Worm (Caenorhabditis elegans): ENCODE results near the gene F22D3.4.

The F22D3.4 gene

DNA sequence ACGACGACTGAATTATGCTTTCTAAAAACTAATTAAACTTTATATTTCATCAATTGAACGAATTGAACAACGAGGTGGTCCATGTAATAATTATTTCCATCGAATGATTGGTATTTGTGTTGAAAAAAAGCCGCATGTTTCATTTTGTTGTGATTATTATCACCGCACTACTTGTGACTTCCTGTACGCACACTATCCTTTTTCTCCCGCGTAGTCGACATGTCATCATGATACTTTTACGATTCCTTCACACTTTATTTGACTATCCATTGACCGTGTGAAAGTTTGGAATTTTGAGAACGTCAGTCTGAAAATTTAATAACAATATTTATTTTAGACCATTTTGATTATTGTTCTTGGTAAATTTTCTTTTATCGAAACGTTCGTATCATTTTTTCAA is at the start of gene F22D3.4:
Gene F22D3.4, minus strand, starts transcription at position 1 of the 400 bp plus-strand sequence.
- TF ChIP-seq W03F9.2 (tag; optimal IDR thresholded peaks at IDR 0.05) (no peak), dao-5 (tag; optimal IDR thresholded peaks at IDR 0.05) (no peak), him-1 (tag; optimal IDR thresholded peaks at IDR 0.05) (no peak)

- TF ChIP-seq dao-5 (tag; optimal IDR thresholded peaks at IDR 0.05) (no peak), W03F9.2 (tag; optimal IDR thresholded peaks at IDR 0.05) (no peak), him-1 (tag; optimal IDR thresholded peaks at IDR 0.05) (no peak)
Measured at ce11 chrII:6975725-6976124, 48.3 kb upstream of the F22D3.4 start.

ce11 chrII:6974011-6974410 is 46.6 kb upstream of the F22D3.4 start:
- no peak for TF ChIP-seq dao-5 (tag; optimal IDR thresholded peaks at IDR 0.05)
- no peak for TF ChIP-seq him-1 (tag; optimal IDR thresholded peaks at IDR 0.05)
- TF ChIP-seq W03F9.2 (tag; optimal IDR thresholded peaks at IDR 0.05), result peak; percentile 24

ce11 chrII:6973501-6973900 is 46.1 kb upstream of the F22D3.4 start, which contains the start of gene sod-1:
sod-1 (minus strand) TSS chrII:6973887.
- TF ChIP-seq him-1 (tag; optimal IDR thresholded peaks at IDR 0.05), result no peak
- TF ChIP-seq W03F9.2 (tag; optimal IDR thresholded peaks at IDR 0.05), result no peak
- TF ChIP-seq dao-5 (tag; optimal IDR thresholded peaks at IDR 0.05), result no peak

- no peak for TF ChIP-seq him-1 (tag; optimal IDR thresholded peaks at IDR 0.05)
- no peak for TF ChIP-seq W03F9.2 (tag; optimal IDR thresholded peaks at IDR 0.05)
- TF ChIP-seq dao-5 (tag; optimal IDR thresholded peaks at IDR 0.05), result no peak
Measured at ce11 chrII:6972185-6972737, 44.9 kb upstream of the F22D3.4 start, which contains the start of gene art-1. art-1 (minus strand) TSS chrII:6972235.

ce11 chrII:6970515-6970914 is 43.1 kb upstream of the F22D3.4 start, which contains the start of gene C15F1.5:
C15F1.5 (minus strand) TSS chrII:6970615.
- no peak for TF ChIP-seq W03F9.2 (tag; optimal IDR thresholded peaks at IDR 0.05)
- TF ChIP-seq dao-5 (tag; optimal IDR thresholded peaks at IDR 0.05), result no peak
- TF ChIP-seq him-1 (tag; optimal IDR thresholded peaks at IDR 0.05), result no peak

- TF ChIP-seq W03F9.2 (tag; optimal IDR thresholded peaks at IDR 0.05), result no peak
- no peak for TF ChIP-seq him-1 (tag; optimal IDR thresholded peaks at IDR 0.05)
- no peak for TF ChIP-seq dao-5 (tag; optimal IDR thresholded peaks at IDR 0.05)
Measured at ce11 chrII:6968191-6968675, 40.8 kb upstream of the F22D3.4 start.

- no peak for TF ChIP-seq W03F9.2 (tag; optimal IDR thresholded peaks at IDR 0.05)
Measured at ce11 chrII:6967618-6968017, 40.2 kb upstream of the F22D3.4 start, which contains the start of gene eif-2Bgamma. eif-2Bgamma (minus strand) TSS chrII:6967648.

- TF ChIP-seq him-1 (tag; optimal IDR thresholded peaks at IDR 0.05), result no peak
- no peak for TF ChIP-seq dao-5 (tag; optimal IDR thresholded peaks at IDR 0.05)
- no peak for TF ChIP-seq W03F9.2 (tag; optimal IDR thresholded peaks at IDR 0.05)
Measured at ce11 chrII:6965573-6965972, 38.2 kb upstream of the F22D3.4 start, which contains the start of gene tra-2. tra-2 (minus strand) TSS chrII:6965673.

DNA sequence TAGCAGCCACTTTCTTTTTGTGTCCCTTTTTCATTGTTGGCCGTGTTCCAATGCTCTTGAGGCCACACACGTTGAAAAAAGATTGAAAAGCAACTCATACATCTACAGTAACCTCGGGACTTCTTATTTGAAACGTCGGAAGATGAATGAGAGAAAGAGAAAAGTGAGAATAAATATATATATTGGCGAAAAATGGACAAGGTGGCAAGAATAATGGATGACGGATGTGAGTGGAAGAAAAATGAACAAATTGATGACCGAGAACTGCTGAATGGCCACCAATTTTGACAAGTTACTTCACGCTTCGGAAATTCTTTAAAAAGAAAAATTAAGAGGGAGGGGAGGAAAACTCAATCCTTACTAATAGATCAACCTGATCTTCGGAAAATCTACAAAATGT is 30.7 kb upstream of the F22D3.4 start:
- TF ChIP-seq him-1 (tag; optimal IDR thresholded peaks at IDR 0.05) (no peak), W03F9.2 (tag; optimal IDR thresholded peaks at IDR 0.05) (no peak), dao-5 (tag; optimal IDR thresholded peaks at IDR 0.05) (no peak)

ce11 chrII:6955084-6955697 is 27.8 kb upstream of the F22D3.4 start:
- TF ChIP-seq W03F9.2 (tag; optimal IDR thresholded peaks at IDR 0.05) (no peak), dao-5 (tag; optimal IDR thresholded peaks at IDR 0.05) (no peak), him-1 (tag; optimal IDR thresholded peaks at IDR 0.05) (no peak)

DNA sequence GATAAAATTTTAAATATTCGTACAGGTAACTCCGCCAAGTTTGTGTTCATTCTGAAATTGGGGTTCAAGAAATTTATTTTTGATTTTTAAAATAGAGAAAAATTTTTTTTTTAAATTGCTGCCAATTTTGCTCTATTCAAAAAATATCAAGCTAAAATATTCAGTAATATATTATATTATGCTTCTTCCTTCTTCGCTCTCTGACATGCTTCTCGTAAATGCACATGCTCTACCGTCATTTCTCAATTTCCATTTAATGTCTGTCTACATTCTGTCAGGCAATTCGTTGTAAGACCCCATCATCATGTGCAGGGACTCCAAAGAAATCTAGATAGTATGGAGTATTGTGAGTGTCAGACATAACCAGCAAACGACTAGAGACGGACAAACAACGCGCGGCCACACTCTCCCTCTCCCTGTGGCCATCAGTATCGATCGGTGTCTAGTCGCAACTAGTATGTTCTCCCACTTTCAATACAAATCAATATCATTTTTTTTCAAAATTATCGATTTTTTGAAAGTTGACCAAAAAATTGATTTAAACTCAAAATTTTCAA is 23.9 kb upstream of the F22D3.4 start, which contains the start of the genes malt-1 and ceh-38:
Gene malt-1, minus strand, starts transcription at position 51 of the 557 bp plus-strand sequence.
Gene ceh-38, plus strand, starts transcription at position 277 of the 557 bp plus-strand sequence.
- peak; percentile 95 for TF ChIP-seq him-1 (tag; optimal IDR thresholded peaks at IDR 0.05)
- peak; percentile 89 for TF ChIP-seq W03F9.2 (tag; optimal IDR thresholded peaks at IDR 0.05)
- TF ChIP-seq dao-5 (tag; optimal IDR thresholded peaks at IDR 0.05), result peak; percentile 10

DNA sequence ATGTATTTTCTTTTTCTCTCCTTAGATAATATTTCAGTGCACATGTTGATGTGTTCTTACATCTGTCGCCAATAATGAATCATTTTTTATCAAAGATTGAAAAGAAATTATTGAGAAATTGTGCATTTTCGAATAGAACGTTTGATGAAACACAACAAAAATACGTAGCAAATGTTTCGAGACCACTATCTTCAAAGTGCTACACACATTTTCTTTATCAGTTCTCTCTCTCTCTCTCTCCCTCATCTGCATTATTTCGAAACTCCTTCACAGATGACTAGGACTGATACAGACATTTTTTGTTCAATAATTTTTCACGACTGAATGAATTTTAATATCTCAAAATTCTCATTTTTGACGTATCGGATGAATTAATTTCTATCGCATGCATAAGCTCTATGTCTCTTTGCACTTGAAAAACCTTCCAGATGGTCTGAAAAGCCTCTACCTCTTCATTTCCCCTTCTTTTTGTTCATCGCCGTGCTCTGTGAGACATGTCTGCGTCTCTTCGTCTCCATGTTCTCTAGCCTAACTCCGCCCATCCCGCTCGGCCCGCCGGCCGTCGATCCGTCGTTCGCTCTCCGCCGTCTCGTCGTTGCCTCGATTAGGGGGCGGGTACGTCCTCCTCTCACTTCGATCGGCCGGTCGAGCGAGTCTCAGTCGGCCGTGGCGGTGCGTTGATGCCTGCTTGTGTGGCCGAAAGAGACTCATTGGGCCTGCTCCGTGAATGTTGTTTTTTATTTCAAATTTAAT is 16.1 kb upstream of the F22D3.4 start:
- no peak for TF ChIP-seq dao-5 (tag; optimal IDR thresholded peaks at IDR 0.05)
- TF ChIP-seq W03F9.2 (tag; optimal IDR thresholded peaks at IDR 0.05), result no peak
- TF ChIP-seq him-1 (tag; optimal IDR thresholded peaks at IDR 0.05), result peak; percentile 33

Measured in whole organism, L4/young adult.